Fruit fly (Drosophila melanogaster) whole organism, prepupa: ENCODE results near the gene CG13310.

Source experiments
- CG10669 ChIP-seq: fragments of 200-800 bp; sonication (Bioruptor generic); optimal IDR thresholded peaks from 3 replicates; lab custom pipeline; 2018; ENCODE audit warnings: missing biosample characterization, mild to moderate bottlenecking, missing genetic modification characterization, moderate library complexity
- Smox ChIP-seq: fragments of 200-800 bp; sonication (Bioruptor generic); optimal IDR thresholded peaks from 3 replicates; lab custom pipeline; 2016; ENCODE audit warnings: missing biosample characterization, missing genetic modification characterization

DNA sequence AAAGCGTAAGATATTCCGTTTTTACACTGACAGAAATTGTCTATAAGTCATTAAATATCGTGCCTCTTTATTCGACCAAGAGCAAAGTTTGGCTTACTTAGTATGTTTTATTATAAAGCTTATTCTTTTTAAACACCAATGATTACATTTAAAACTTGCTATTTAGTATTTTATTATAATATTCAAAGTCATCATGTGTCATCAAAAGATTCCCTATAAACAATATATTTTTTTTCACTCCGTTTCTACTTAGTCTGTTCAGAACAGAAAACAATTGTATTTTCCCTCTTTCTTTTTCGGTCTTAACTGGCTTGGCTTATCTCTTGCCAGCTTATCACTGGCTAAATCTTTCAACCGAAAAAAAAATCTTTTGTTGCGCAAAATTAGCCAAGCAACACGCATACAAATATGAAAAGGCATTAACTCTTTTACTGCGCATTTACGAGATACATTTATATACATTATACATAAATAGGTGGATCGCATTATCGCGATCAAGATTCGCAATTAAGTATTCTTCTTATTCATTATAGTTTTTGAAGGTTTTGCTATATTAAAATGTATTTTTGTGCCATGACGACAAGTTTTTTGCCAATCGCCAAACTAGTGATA lies 22.9 kb downstream of the CG13310 start:
- TF ChIP-seq Smox (GFP tag; lab: Kevin White, UChicago), result peak; percentile 44
- no peak for TF ChIP-seq CG10669 (GFP tag; lab: Kevin White, UChicago)
